Worm (Caenorhabditis elegans) whole organism, L4 larva: ENCODE results near the gene C09B9.4.
"Not testable (repeated sequence)": the region's sequence is repeated elsewhere in the genome, so short reads cannot be mapped to it uniquely, and the experiment has no call there.

Experiments
- ZK546.5 ChIP-seq, 2 experiments: sonication (generic microtip); optimal IDR thresholded peaks; 2 replicates each; lab custom pipeline; 2017; ENCODE audit warnings: missing biosample characterization in 2 of 2, missing genetic modification characterization in 2 of 2
- jun-1 ChIP-seq: fragments of 150-350 bp; optimal IDR thresholded peaks from 2 replicates; lab custom pipeline; 2014; ENCODE audit warnings: missing biosample characterization, missing genetic modification reagents, missing genetic modification characterization
- lin-29 ChIP-seq: fragments of 200-800 bp; sonication (Bioruptor generic); IDR thresholded peaks from 2 replicates; pipeline ENCODE4 v1.3.6; 2022; ENCODE audit warnings: missing genetic modification reagents, missing genetic modification characterization, missing compliant biosample characterization
- mdt-29 ChIP-seq: fragments of 200-800 bp; sonication (Bioruptor generic); IDR thresholded peaks from 2 replicates; pipeline ENCODE4 v1.3.6; 2022; ENCODE audit warnings: missing genetic modification reagents, missing genetic modification characterization, missing compliant biosample characterization
- nhr-77 ChIP-seq: fragments of 150-350 bp; optimal IDR thresholded peaks from 2 replicates; lab custom pipeline; 2014; ENCODE audit warnings: missing biosample characterization, missing genetic modification characterization
- pqm-1 ChIP-seq: sonication (generic microtip); optimal IDR thresholded peaks from 2 replicates; lab custom pipeline; 2017; ENCODE audit warnings: missing biosample characterization, missing genetic modification characterization
- skn-1 ChIP-seq: fragments of 150-350 bp; optimal IDR thresholded peaks from 2 replicates; lab custom pipeline; 2014; ENCODE audit warnings: missing biosample characterization, missing genetic modification characterization
- spr-1 ChIP-seq: sonication (generic microtip); optimal IDR thresholded peaks from 2 replicates; lab custom pipeline; 2016; ENCODE audit warnings: mild to moderate bottlenecking, missing genetic modification characterization, missing compliant biosample characterization
- unc-39 ChIP-seq: sonication (generic microtip); optimal IDR thresholded peaks from 2 replicates; lab custom pipeline; 2017; ENCODE audit warnings: missing biosample characterization, missing genetic modification characterization
- zag-1 ChIP-seq: fragments of 150-350 bp; optimal IDR thresholded peaks from 2 replicates; lab custom pipeline; 2014; ENCODE audit warnings: missing biosample characterization, missing genetic modification characterization

ce11 chrIV:5011025-5011424, 22.2 kb downstream of the C09B9.4 start:
- TF ChIP-seq pqm-1 (tag; lab: Kevin White, UChicago); unc-39 (tag; lab: Kevin White, UChicago); mdt-29 (GFP tag; lab: Robert Waterston, UW); ZK546.5 (tag; optimal IDR thresholded peaks at IDR 0.05; lab: Kevin White, UChicago); jun-1 (tag; lab: Kevin White, UChicago); zag-1; skn-1; lin-29 (GFP tag; lab: Robert Waterston, UW); spr-1; nhr-77 (tag; lab: Kevin White, UChicago): not testable (repeated sequence)
